Fruit fly (Drosophila melanogaster) whole organism, embryonic: ENCODE results near the gene CG17744.

Source experiments
- Abd-B ChIP-seq: fragments of 200-800 bp; sonication (Bioruptor generic); optimal IDR thresholded peaks from 2 replicates; lab custom pipeline; 2018; ENCODE audit warnings: missing biosample characterization, mild to moderate bottlenecking, missing genetic modification characterization, moderate library complexity
- Atf3 ChIP-seq: fragments of 200-800 bp; sonication (Bioruptor generic); optimal IDR thresholded peaks from 3 replicates; lab custom pipeline; 2016; ENCODE audit warnings: missing biosample characterization, missing genetic modification characterization
- Awh ChIP-seq: fragments of 200-800 bp; sonication (Bioruptor generic); IDR thresholded peaks from 2 replicates; pipeline ENCODE4, ENCODE4 v1.3.6; 2022; ENCODE audit warnings: missing biosample characterization, missing genetic modification characterization
- Bgb ChIP-seq: fragments of 200-800 bp; sonication (Bioruptor generic); IDR thresholded peaks from 2 replicates; pipeline ENCODE4 v1.3.6; 2022; ENCODE audit warnings: missing biosample characterization, missing genetic modification characterization; ENCODE audit not compliant: partially characterized antibody
- Bteb2 ChIP-seq: fragments of 200-800 bp; sonication (Bioruptor generic); optimal IDR thresholded peaks from 2 replicates; lab custom pipeline; 2016; ENCODE audit warnings: missing biosample characterization, missing genetic modification characterization
- CG10274 ChIP-seq: fragments of 200-800 bp; sonication (Bioruptor generic); optimal IDR thresholded peaks from 3 replicates; lab custom pipeline; 2017; ENCODE audit warnings: missing biosample characterization, mild to moderate bottlenecking, missing genetic modification characterization
- CG12236 ChIP-seq: fragments of 200-800 bp; sonication (Bioruptor generic); optimal IDR thresholded peaks from 2 replicates; lab custom pipeline; 2016; ENCODE audit warnings: missing biosample characterization, missing genetic modification characterization
- CG12942 ChIP-seq: fragments of 200-800 bp; sonication (Bioruptor generic); optimal IDR thresholded peaks from 3 replicates; lab custom pipeline; 2016; ENCODE audit warnings: missing biosample characterization, missing genetic modification characterization
- CG14965 ChIP-seq: fragments of 200-800 bp; sonication (Bioruptor generic); optimal IDR thresholded peaks from 2 replicates; lab custom pipeline; 2016; ENCODE audit warnings: missing biosample characterization, missing genetic modification characterization, borderline replicate concordance
- CG16815 ChIP-seq: fragments of 200-800 bp; sonication (Bioruptor generic); optimal IDR thresholded peaks from 3 replicates; lab custom pipeline; 2017; ENCODE audit warnings: missing biosample characterization, mild to moderate bottlenecking, missing genetic modification characterization
- CG17186 ChIP-seq: fragments of 200-800 bp; sonication (Bioruptor generic); optimal IDR thresholded peaks from 3 replicates; lab custom pipeline; 2017; ENCODE audit warnings: missing biosample characterization, missing genetic modification reagents, missing genetic modification characterization
- CG18764 ChIP-seq: fragments of 200-800 bp; sonication (Bioruptor generic); optimal IDR thresholded peaks from 3 replicates; lab custom pipeline; 2016; ENCODE audit warnings: missing biosample characterization, missing genetic modification characterization
- CG2199 ChIP-seq: fragments of 200-800 bp; sonication (Bioruptor generic); IDR thresholded peaks from 3 replicates; pipeline ENCODE4 v1.3.6; 2022; ENCODE audit warnings: missing biosample characterization, missing genetic modification characterization
- CG3065 ChIP-seq: fragments of 200-800 bp; sonication (Bioruptor generic); optimal IDR thresholded peaks from 2 replicates; lab custom pipeline; 2016; ENCODE audit warnings: missing biosample characterization, missing genetic modification characterization
- CG3838 ChIP-seq: fragments of 200-800 bp; sonication (Bioruptor generic); optimal IDR thresholded peaks from 3 replicates; lab custom pipeline; 2016; ENCODE audit warnings: missing biosample characterization, missing genetic modification characterization
- CG4730 ChIP-seq: fragments of 200-800 bp; sonication (Bioruptor generic); IDR thresholded peaks from 2 replicates; pipeline ENCODE4 v1.3.6; 2022; ENCODE audit warnings: missing biosample characterization, missing genetic modification characterization
- CG4820 ChIP-seq: fragments of 200-800 bp; sonication (Bioruptor generic); optimal IDR thresholded peaks from 3 replicates; lab custom pipeline; 2016; ENCODE audit warnings: missing biosample characterization, missing genetic modification characterization
- CG6813 ChIP-seq: fragments of 200-800 bp; sonication (Bioruptor generic); optimal IDR thresholded peaks from 2 replicates; lab custom pipeline; 2017; ENCODE audit warnings: missing biosample characterization, missing genetic modification characterization, mild to moderate bottlenecking, moderate library complexity, missing genetic modification reagents
- CG9215 ChIP-seq: fragments of 200-800 bp; sonication (Bioruptor generic); IDR thresholded peaks from 2 replicates; pipeline ENCODE4 v1.3.6; 2022; ENCODE audit warnings: missing biosample characterization, missing genetic modification characterization
- CG9932 ChIP-seq: fragments of 200-800 bp; sonication (Bioruptor generic); IDR thresholded peaks from 2 replicates; pipeline ENCODE4 v1.3.6; 2022; ENCODE audit warnings: missing biosample characterization, missing genetic modification characterization
- CHES-1-like ChIP-seq: fragments of 200-800 bp; sonication (Bioruptor generic); optimal IDR thresholded peaks from 2 replicates; lab custom pipeline; 2016; ENCODE audit warnings: missing biosample characterization, missing genetic modification characterization
- D ChIP-seq, 2 experiments: fragments of 200-800 bp in 1 of 2; fragments of >200 bp in 1 of 2; sonication (Bioruptor generic) in 1 of 2; optimal IDR thresholded peaks; 2 replicates in 1 of 2; 3 replicates in 1 of 2; lab custom pipeline; 2017; ENCODE audit warnings: mild to moderate bottlenecking in 1 of 2, missing biosample characterization in 1 of 2, missing genetic modification characterization in 1 of 2, missing genetic modification reagents in 1 of 2
- HmgZ ChIP-seq: fragments of 200-800 bp; sonication (Bioruptor generic); optimal IDR thresholded peaks from 2 replicates; lab custom pipeline; 2018; ENCODE audit warnings: missing biosample characterization, mild to moderate bottlenecking, missing genetic modification characterization
- Lhr ChIP-seq: fragments of 200-800 bp; sonication (Bioruptor generic); optimal IDR thresholded peaks from 3 replicates; lab custom pipeline; 2017; ENCODE audit warnings: mild to moderate bottlenecking, missing biosample characterization, missing genetic modification reagents, missing genetic modification characterization
- MTF-1 ChIP-seq: fragments of 200-800 bp; sonication (Bioruptor generic); optimal IDR thresholded peaks from 2 replicates; lab custom pipeline; 2018; ENCODE audit warnings: missing biosample characterization, mild to moderate bottlenecking, missing genetic modification characterization, borderline replicate concordance
- Opbp ChIP-seq: fragments of 200-800 bp; sonication (Bioruptor generic); IDR thresholded peaks from 3 replicates; pipeline ENCODE4 v1.3.6; 2022; ENCODE audit warnings: missing biosample characterization, missing genetic modification characterization; ENCODE audit not compliant: partially characterized antibody
- Ravus ChIP-seq: fragments of 200-800 bp; sonication (Bioruptor generic); IDR thresholded peaks from 2 replicates; pipeline ENCODE4 v1.3.6; 2022; ENCODE audit warnings: missing biosample characterization, missing genetic modification characterization
- Sox100B ChIP-seq: fragments of 200-800 bp; sonication (Bioruptor generic); optimal IDR thresholded peaks from 3 replicates; lab custom pipeline; 2018; ENCODE audit warnings: missing biosample characterization, mild to moderate bottlenecking, missing genetic modification characterization
- Taf1 ChIP-seq: fragments of 200-800 bp; sonication (Bioruptor generic); IDR thresholded peaks from 2 replicates; pipeline ENCODE4 v1.3.6; 2022; ENCODE audit warnings: missing biosample characterization, missing genetic modification characterization
- Trl ChIP-seq, 3 experiments: fragments of >200 bp in 2 of 3; fragments of 200-800 bp in 1 of 3; sonication (Bioruptor generic) in 1 of 3; optimal IDR thresholded peaks; 2 replicates in 1 of 3; 3 replicates in 2 of 3; lab custom pipeline; 2016 to 2017; ENCODE audit warnings: missing biosample characterization in 1 of 3, missing genetic modification characterization in 1 of 3
- Xrp1 ChIP-seq: fragments of 200-800 bp; sonication (Bioruptor generic); IDR thresholded peaks from 2 replicates; pipeline ENCODE4 v1.3.6; 2022; ENCODE audit warnings: missing biosample characterization, missing genetic modification characterization
- YL-1 ChIP-seq: fragments of 200-800 bp; sonication (Bioruptor generic); optimal IDR thresholded peaks from 3 replicates; lab custom pipeline; 2017; ENCODE audit warnings: missing biosample characterization, mild to moderate bottlenecking, missing genetic modification characterization
- al ChIP-seq: fragments of 200-800 bp; sonication (Bioruptor generic); IDR thresholded peaks from 2 replicates; pipeline ENCODE4 v1.3.6; 2022; ENCODE audit warnings: missing biosample characterization, missing genetic modification characterization
- ap ChIP-seq: fragments of 200-800 bp; sonication (Bioruptor generic); IDR thresholded peaks from 2 replicates; pipeline ENCODE4 v1.3.6; 2022; ENCODE audit warnings: missing biosample characterization, missing genetic modification characterization
- br ChIP-seq: fragments of >200 bp; optimal IDR thresholded peaks from 2 replicates; lab custom pipeline; 2017
- cato ChIP-seq: fragments of 200-800 bp; sonication (Bioruptor generic); optimal IDR thresholded peaks from 2 replicates; lab custom pipeline; 2016; ENCODE audit warnings: missing biosample characterization, missing genetic modification characterization, borderline replicate concordance
- gce ChIP-seq: fragments of 200-800 bp; sonication (Bioruptor generic); IDR thresholded peaks from 3 replicates; pipeline ENCODE4 v1.3.6; 2022; ENCODE audit warnings: missing biosample characterization, missing genetic modification characterization
- gsb-n ChIP-seq: fragments of 200-800 bp; sonication (Bioruptor generic); optimal IDR thresholded peaks from 3 replicates; lab custom pipeline; 2018; ENCODE audit warnings: missing biosample characterization, mild to moderate bottlenecking, missing genetic modification characterization
- kah ChIP-seq: fragments of 200-800 bp; sonication (Bioruptor generic); optimal IDR thresholded peaks from 2 replicates; lab custom pipeline; 2018; ENCODE audit warnings: missing biosample characterization, mild to moderate bottlenecking, missing genetic modification characterization
- nom ChIP-seq: fragments of 200-800 bp; sonication (Bioruptor generic); optimal IDR thresholded peaks from 2 replicates; lab custom pipeline; 2017; ENCODE audit warnings: missing biosample characterization, missing genetic modification characterization, mild to moderate bottlenecking, moderate library complexity, missing genetic modification reagents
- oc ChIP-seq: fragments of 200-800 bp; sonication (Bioruptor generic); optimal IDR thresholded peaks from 2 replicates; lab custom pipeline; 2018; ENCODE audit warnings: missing biosample characterization, mild to moderate bottlenecking, missing genetic modification characterization, moderate library complexity
- pfk ChIP-seq: fragments of 200-800 bp; sonication (Bioruptor generic); optimal IDR thresholded peaks from 2 replicates; lab custom pipeline; 2018; ENCODE audit warnings: missing biosample characterization, mild to moderate bottlenecking, missing genetic modification characterization, moderate library complexity
- pros ChIP-seq: fragments of 200-800 bp; sonication (Bioruptor generic); optimal IDR thresholded peaks from 3 replicates; lab custom pipeline; 2019; ENCODE audit warnings: missing biosample characterization, mild to moderate bottlenecking, missing genetic modification characterization, moderate library complexity
- shn ChIP-seq: fragments of 200-800 bp; sonication (Bioruptor generic); optimal IDR thresholded peaks from 3 replicates; lab custom pipeline; 2016; ENCODE audit warnings: missing biosample characterization, missing genetic modification characterization
- sr ChIP-seq: fragments of 200-800 bp; sonication (Bioruptor generic); IDR thresholded peaks from 3 replicates; pipeline ENCODE4 v1.3.6; 2022; ENCODE audit warnings: missing biosample characterization, missing genetic modification characterization
- tup ChIP-seq: fragments of 200-800 bp; sonication (Bioruptor generic); optimal IDR thresholded peaks from 2 replicates; lab custom pipeline; 2016; ENCODE audit warnings: missing biosample characterization, mild to moderate bottlenecking, missing genetic modification characterization, moderate library complexity
- unc-4 ChIP-seq: fragments of 200-800 bp; sonication (Bioruptor generic); IDR thresholded peaks from 2 replicates; pipeline ENCODE4 v1.3.6; 2022; ENCODE audit warnings: missing biosample characterization, missing genetic modification characterization; ENCODE audit not compliant: partially characterized antibody
- vfl ChIP-seq: fragments of 200-800 bp; sonication (Bioruptor generic); optimal IDR thresholded peaks from 2 replicates; lab custom pipeline; 2016; ENCODE audit warnings: missing biosample characterization, missing genetic modification characterization
- zen ChIP-seq: fragments of 200-800 bp; sonication (Bioruptor generic); optimal IDR thresholded peaks from 3 replicates; lab custom pipeline; 2018; ENCODE audit warnings: missing biosample characterization, mild to moderate bottlenecking, missing genetic modification characterization, moderate library complexity
- zfh2 ChIP-seq: fragments of 200-800 bp; sonication (Bioruptor generic); optimal IDR thresholded peaks from 2 replicates; lab custom pipeline; 2016; ENCODE audit warnings: missing biosample characterization, missing genetic modification characterization

CG17744 gene

dm6 chr3L:6977391-6977790, 49.2 kb downstream of the CG17744 start (continued):
- TF ChIP-seq D (optimal IDR thresholded peaks at IDR 0.05; lab: Kevin White, UChicago) (no peak), D (GFP tag; optimal IDR thresholded peaks at IDR 0.05; lab: Kevin White, UChicago) (peak; percentile 56), Sox100B (GFP tag; lab: Kevin White, UChicago) (peak; percentile 63), pros (GFP tag; lab: Kevin White, UChicago) (no peak), oc (peak; percentile 37), unc-4 (no peak), sr (GFP tag; lab: Robert Waterston, UW) (no peak), tup (GFP tag; lab: Kevin White, UChicago) (no peak), CG9215 (GFP tag; lab: Robert Waterston, UW) (no peak), CG12236 (GFP tag; lab: Kevin White, UChicago) (no peak), Ravus (GFP tag; lab: Robert Waterston, UW) (peak; percentile 19; the same call in 1 of the 2 replicates), Lhr (GFP tag; lab: Kevin White, UChicago) (peak; percentile 3), nom (GFP tag; lab: Kevin White, UChicago) (peak; percentile 20), CG10274 (no peak), gsb-n (tag; lab: Kevin White, UChicago) (peak; percentile 53), YL-1 (GFP tag; lab: Kevin White, UChicago) (no peak), CG17186 (GFP tag; lab: Kevin White, UChicago) (no peak), CG14965 (GFP tag; lab: Kevin White, UChicago) (no peak), vfl (GFP tag; lab: Kevin White, UChicago) (no peak), CG4820 (GFP tag; lab: Kevin White, UChicago) (peak; percentile 31), ap (GFP tag; lab: Robert Waterston, UW) (peak; percentile 41; the same call in 1 of the 2 replicates), CG16815 (peak; percentile 42), kah (GFP tag; lab: Kevin White, UChicago) (peak; percentile 19), zen (tag; lab: Kevin White, UChicago) (peak; percentile 45), zfh2 (GFP tag; lab: Kevin White, UChicago) (no peak), Abd-B (peak; percentile 62), HmgZ (tag; lab: Kevin White, UChicago) (no peak), CG3838 (GFP tag; lab: Kevin White, UChicago) (no peak), CG3065 (GFP tag; lab: Kevin White, UChicago) (no peak), shn (GFP tag; lab: Kevin White, UChicago) (no peak), Xrp1 (GFP tag; lab: Robert Waterston, UW) (peak; percentile 63), CG4730 (no peak; the same call in 1 of the 2 replicates), al (no peak), CG6813 (GFP tag; lab: Kevin White, UChicago) (peak; percentile 53), Opbp (GFP tag; lab: Robert Waterston, UW) (no peak), CG12942 (GFP tag; lab: Kevin White, UChicago) (peak; percentile 2), gce (GFP tag; lab: Robert Waterston, UW) (0 out of 3 replicates have a peak, but pooled peaks have one; percentile 16), CG2199 (GFP tag; lab: Robert Waterston, UW) (no peak), CG18764 (GFP tag; lab: Kevin White, UChicago) (peak; percentile 23), pfk (no peak), br (no peak), Trl (optimal IDR thresholded peaks at IDR 0.05; lab: Kevin White, UChicago) (no peak), Trl (GFP tag; optimal IDR thresholded peaks at IDR 0.05; lab: Kevin White, UChicago) (no peak), CG9932 (GFP tag; lab: Robert Waterston, UW) (no peak), cato (no peak), Awh (GFP tag; lab: Robert Waterston, UW) (no peak; the same call in 1 of the 2 replicates), Atf3 (GFP tag; lab: Kevin White, UChicago) (no peak), Bteb2 (GFP tag; lab: Kevin White, UChicago) (no peak), Bgb (GFP tag; lab: Robert Waterston, UW) (no peak), CHES-1-like (GFP tag; lab: Kevin White, UChicago) (no peak), MTF-1 (GFP tag; lab: Kevin White, UChicago) (peak; percentile 31), Taf1 (no peak)
